Worm (Caenorhabditis elegans) whole organism, late embryonic: ENCODE data around the gene lin-40.

Experiments
- Y22D7AL.16 ChIP-seq: sonication (generic microtip); optimal IDR thresholded peaks from 2 replicates; lab custom pipeline; 2016; ENCODE audit warnings: missing genetic modification characterization, missing compliant biosample characterization
- ama-1 ChIP-seq: fragments of 150-350 bp; optimal IDR thresholded peaks from 2 replicates; lab custom pipeline; 2014
- ceh-24 ChIP-seq: sonication (generic microtip); optimal IDR thresholded peaks from 2 replicates; lab custom pipeline; 2016; ENCODE audit warnings: mild to moderate bottlenecking, missing genetic modification characterization, missing compliant biosample characterization
- dve-1 ChIP-seq: sonication (generic microtip); optimal IDR thresholded peaks from 2 replicates; lab custom pipeline; 2017; ENCODE audit warnings: antibody characterized with exemption, mild to moderate bottlenecking, missing genetic modification characterization, missing compliant biosample characterization
- ets-4 ChIP-seq: sonication (generic microtip); optimal IDR thresholded peaks from 2 replicates; lab custom pipeline; 2016; ENCODE audit warnings: missing genetic modification characterization, missing compliant biosample characterization
- fkh-10 ChIP-seq: fragments of 150-350 bp; optimal IDR thresholded peaks from 2 replicates; lab custom pipeline; 2014; ENCODE audit warnings: missing biosample characterization, missing genetic modification reagents, missing genetic modification characterization
- fkh-6 ChIP-seq: sonication (generic microtip); optimal IDR thresholded peaks from 2 replicates; lab custom pipeline; 2016; ENCODE audit warnings: missing genetic modification characterization, missing compliant biosample characterization
- hlh-15 ChIP-seq: sonication (generic microtip); optimal IDR thresholded peaks from 2 replicates; lab custom pipeline; 2016; ENCODE audit warnings: missing genetic modification characterization, missing compliant biosample characterization
- nhr-11 ChIP-seq: fragments of 150-350 bp; optimal IDR thresholded peaks from 2 replicates; lab custom pipeline; 2014; ENCODE audit warnings: missing biosample characterization, missing genetic modification characterization
- pag-3 ChIP-seq: sonication (generic microtip); optimal IDR thresholded peaks from 2 replicates; lab custom pipeline; 2016; ENCODE audit warnings: missing compliant biosample characterization, missing genetic modification characterization, borderline replicate concordance
- pha-4 ChIP-seq: fragments of 150-350 bp; optimal IDR thresholded peaks from 2 replicates; lab custom pipeline; 2018; ENCODE audit warnings: missing biosample characterization, missing genetic modification reagents, missing genetic modification characterization
- pqm-1 ChIP-seq: sonication (generic microtip); optimal IDR thresholded peaks from 2 replicates; lab custom pipeline; 2016; ENCODE audit warnings: missing genetic modification characterization, missing compliant biosample characterization
- unc-42 ChIP-seq: sonication (generic microtip); optimal IDR thresholded peaks from 2 replicates; lab custom pipeline; 2016; ENCODE audit warnings: missing genotype, missing genetic modification characterization, missing compliant biosample characterization
- unc-55 ChIP-seq: sonication (generic microtip); optimal IDR thresholded peaks from 2 replicates; lab custom pipeline; 2017; ENCODE audit warnings: missing biosample characterization, missing genetic modification reagents, missing genetic modification characterization

ce11 chrV:3750328-3750727, 45.5 kb downstream of the lin-40 start:
- TF ChIP-seq nhr-11 (tag; lab: Kevin White, UChicago) (no peak), Y22D7AL.16 (tag; lab: Kevin White, UChicago) (no peak), fkh-10 (no peak), dve-1 (no peak), pqm-1 (tag; lab: Kevin White, UChicago) (no peak), unc-42 (tag; lab: Kevin White, UChicago) (no peak), pha-4 (tag; lab: Kevin White, UChicago) (no peak), ets-4 (no peak), unc-55 (no peak), hlh-15 (tag; lab: Kevin White, UChicago) (no peak), fkh-6 (tag; lab: Kevin White, UChicago) (no peak), ama-1 (no peak), pag-3 (tag; lab: Kevin White, UChicago) (no peak), ceh-24 (tag; lab: Kevin White, UChicago) (no peak)
